Fruit fly (Drosophila melanogaster): ENCODE data around the gene tgo.
A peak's percentile ranks its signal among the peaks of the same experiment; 100 is the strongest.

The tgo gene

DNA sequence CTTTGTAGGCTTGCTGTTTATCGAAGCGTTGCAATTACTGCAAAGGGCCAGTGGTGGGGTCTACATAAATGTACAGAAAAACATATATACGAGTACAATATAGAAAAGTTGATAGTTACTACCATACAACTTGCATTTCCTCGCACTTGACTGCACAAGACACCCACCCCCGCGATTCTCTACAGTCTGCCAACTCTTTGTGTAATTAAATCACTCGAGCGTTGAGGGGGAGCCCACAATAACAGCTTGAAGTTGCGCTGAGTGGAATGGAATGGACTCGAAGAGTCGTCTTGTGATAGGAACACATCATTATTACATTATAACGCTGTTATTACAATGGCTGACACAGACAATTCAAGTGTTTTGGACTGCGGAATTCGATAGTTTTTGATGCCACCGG, 9.6 kb upstream of the tgo start (continued):
- TF ChIP-seq Ets65A (GFP tag) (peak; percentile 77), dmrt99B (tag; optimal IDR thresholded peaks at IDR 0.05) (no peak), sd (tag; optimal IDR thresholded peaks at IDR 0.05) (peak; percentile 16), NfI (GFP tag; optimal IDR thresholded peaks at IDR 0.05) (no peak), yki (optimal IDR thresholded peaks at IDR 0.05) (no peak), Usf (GFP tag; optimal IDR thresholded peaks at IDR 0.05) (no peak), cas (GFP tag; IDR thresholded peaks at IDR 0.05) (no peak), hkb (optimal IDR thresholded peaks at IDR 0.05) (no peak), hkb (GFP tag; IDR thresholded peaks at IDR 0.05) (no peak)

dm6 chr3R:9028690-9029089, 8.9 kb upstream of the tgo start:
- TF ChIP-seq eve (GFP tag; optimal IDR thresholded peaks at IDR 0.05) (no peak), Med (GFP tag) (peak; percentile 45), Bgb (GFP tag; IDR thresholded peaks at IDR 0.05; ENCODE audit: partially characterized antibody) (no peak), Dref (GFP tag; IDR thresholded peaks at IDR 0.05) (no peak), Atf3 (GFP tag; optimal IDR thresholded peaks at IDR 0.05) (no peak), CG7745 (tag; optimal IDR thresholded peaks at IDR 0.05) (peak; percentile 92), CG32767 (GFP tag; IDR thresholded peaks at IDR 0.05) (0 out of 2 replicates have a peak, but pooled peaks have one; percentile 36), chm (GFP tag; IDR thresholded peaks at IDR 0.05) (0 out of 2 replicates have a peak, but pooled peaks have one; percentile 29), ci (GFP tag; IDR thresholded peaks at IDR 0.05) (peak; percentile 53; the same call in 1 of the 3 replicates), CG15696 (tag; optimal IDR thresholded peaks at IDR 0.05) (no peak), tll (GFP tag; optimal IDR thresholded peaks at IDR 0.05) (peak in 1 of 2 experiments; percentile 0), sr (GFP tag; IDR thresholded peaks at IDR 0.05) (peak; percentile 83), CG14710 (tag; optimal IDR thresholded peaks at IDR 0.05) (no peak), CG7357 (GFP tag; IDR thresholded peaks at IDR 0.05) (no peak), luna (GFP tag; optimal IDR thresholded peaks at IDR 0.05) (no peak), Hr51 (GFP tag; optimal IDR thresholded peaks at IDR 0.05) (no peak), Antp (GFP tag; optimal IDR thresholded peaks at IDR 0.05) (no peak), CG10321 (GFP tag; IDR thresholded peaks at IDR 0.05) (no peak), YL-1 (GFP tag; optimal IDR thresholded peaks at IDR 0.05) (no peak), Vsx1 (GFP tag; optimal IDR thresholded peaks at IDR 0.05) (peak; percentile 87), al (GFP tag; IDR thresholded peaks at IDR 0.05) (no peak), Dbx (GFP tag; IDR thresholded peaks at IDR 0.05) (no peak), Ravus (GFP tag; IDR thresholded peaks at IDR 0.05) (no peak), insv (GFP tag; optimal IDR thresholded peaks at IDR 0.05) (no peak), pros (GFP tag; optimal IDR thresholded peaks at IDR 0.05) (peak; percentile 58), lola (GFP tag; optimal IDR thresholded peaks at IDR 0.05) (no peak), amos (GFP tag; IDR thresholded peaks at IDR 0.05; ENCODE audit: partially characterized antibody) (no peak), abd-A (tag; optimal IDR thresholded peaks at IDR 0.05) (peak; percentile 83), cg (GFP tag; optimal IDR thresholded peaks at IDR 0.05) (peak; percentile 17), crol (GFP tag; IDR thresholded peaks at IDR 0.05) (peak; percentile 21; the same call in 1 of the 2 replicates), CG32772 (GFP tag; IDR thresholded peaks at IDR 0.05) (0 out of 2 replicates have a peak, but pooled peaks have one; percentile 13), CG6272 (GFP tag; IDR thresholded peaks at IDR 0.05) (no peak), inv (GFP tag; IDR thresholded peaks at IDR 0.05; ENCODE audit: partially characterized antibody) (no peak), z (GFP tag; IDR thresholded peaks at IDR 0.05) (peak; percentile 60; the same call in 1 of the 3 replicates), TFAM (GFP tag; optimal IDR thresholded peaks at IDR 0.05) (no peak), Lpt (GFP tag; optimal IDR thresholded peaks at IDR 0.05) (no peak), Nf-YA (GFP tag; IDR thresholded peaks at IDR 0.05) (no peak), CG10462 (GFP tag; optimal IDR thresholded peaks at IDR 0.05) (no peak), CG17385 (GFP tag; optimal IDR thresholded peaks at IDR 0.05) (no peak), CoRest (tag; optimal IDR thresholded peaks at IDR 0.05) (no peak), Trl (optimal IDR thresholded peaks at IDR 0.05) (no peak), Trl (GFP tag; optimal IDR thresholded peaks at IDR 0.05) (no peak)

All from whole organism, embryonic.